Worm (Caenorhabditis elegans): ENCODE results near the gene ugt-54.

ce11 chrIV:10718075-10718474 lies 43.4 kb upstream of the ugt-54 start:
- TF ChIP-seq T22C8.4 (GFP tag; IDR thresholded peaks at IDR 0.05) = no peak
- no peak for TF ChIP-seq ref-1 (GFP tag; conservative IDR thresholded peaks at IDR 0.05)
- no peak for TF ChIP-seq ztf-23 (GFP tag; IDR thresholded peaks at IDR 0.05)
- TF ChIP-seq tab-1 (GFP tag; IDR thresholded peaks at IDR 0.05) = no peak
- no peak for TF ChIP-seq med-1 (GFP tag; optimal IDR thresholded peaks at IDR 0.05; ENCODE audit: insufficient read depth)
- TF ChIP-seq ztf-29 (GFP tag; IDR thresholded peaks at IDR 0.05) = no peak
- no peak for TF ChIP-seq klf-2 (GFP tag; conservative IDR thresholded peaks at IDR 0.05)
- no peak for TF ChIP-seq flt-1 (GFP tag; IDR thresholded peaks at IDR 0.05)
- no peak for TF ChIP-seq cog-1 (tag; optimal IDR thresholded peaks at IDR 0.05)

Measured in whole organism, midembryonic.